Fruit fly (Drosophila melanogaster): ENCODE measurements around the gene CG42659.

CG42659 gene

DNA sequence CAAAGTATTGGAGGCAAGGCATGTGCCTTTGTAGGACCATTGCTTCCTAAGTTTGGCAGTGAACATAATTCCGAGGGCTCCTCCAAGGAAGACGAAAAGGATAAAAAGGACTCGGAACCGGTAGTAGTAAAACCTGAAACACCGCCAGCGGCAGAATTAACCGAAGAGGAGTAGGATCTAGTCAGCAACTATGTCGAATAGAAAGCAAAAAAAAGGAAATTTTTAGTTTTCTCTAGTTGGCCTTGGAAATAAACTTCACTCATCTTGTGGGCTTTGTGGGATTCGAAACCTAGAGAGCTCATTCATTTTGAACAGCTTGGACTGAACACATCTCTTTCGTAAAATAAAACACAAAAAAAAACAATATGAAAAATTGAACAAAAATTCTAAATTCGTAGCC, 1.5 kb downstream of the CG42659 start, which contains the start of gene CG31740:
CG31740 (plus strand) TSS at position 301 of the 400 bp plus-strand sequence.
- no peak for TF ChIP-seq CG8478 (optimal IDR thresholded peaks at IDR 0.05)
- TF ChIP-seq CTCF (optimal IDR thresholded peaks at IDR 0.05): no peak

dm6 chr2L:18009672-18010071, 2.5 kb downstream of the CG42659 start:
- TF ChIP-seq CTCF (optimal IDR thresholded peaks at IDR 0.05): no peak
- no peak for TF ChIP-seq CG8478 (optimal IDR thresholded peaks at IDR 0.05)

DNA sequence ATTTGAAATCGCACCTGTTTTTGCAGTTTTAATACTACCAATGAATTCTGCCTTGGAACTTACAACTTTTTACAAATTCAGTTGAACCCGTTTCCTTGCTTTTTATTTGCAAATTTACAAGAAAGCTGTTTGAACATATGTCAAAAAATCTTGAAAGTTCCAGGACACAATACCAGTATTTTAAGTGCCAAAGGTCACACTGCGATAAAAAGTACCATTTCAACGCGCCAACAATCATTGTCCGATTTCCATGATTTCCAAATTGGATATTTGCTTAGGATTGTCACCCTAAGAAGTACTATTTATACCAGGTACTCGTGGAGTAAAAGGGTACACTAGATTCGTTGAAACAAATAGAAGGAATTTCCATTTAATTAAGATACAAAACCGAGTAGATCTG, 4.2 kb downstream of the CG42659 start, which contains the start of gene elfless:
elfless (minus strand) TSS at position 101 of the 400 bp plus-strand sequence.
- TF ChIP-seq CG8478 (optimal IDR thresholded peaks at IDR 0.05) (no peak), CTCF (optimal IDR thresholded peaks at IDR 0.05) (no peak)

dm6 chr2L:18012168-18012567, 5.0 kb downstream of the CG42659 start, which contains the start of gene rdo:
Gene rdo (plus strand): TSS chr2L:18012380.
- TF ChIP-seq CTCF (optimal IDR thresholded peaks at IDR 0.05): no peak
- TF ChIP-seq CG8478 (optimal IDR thresholded peaks at IDR 0.05): no peak

- TF ChIP-seq CG8478 (optimal IDR thresholded peaks at IDR 0.05) (no peak), CTCF (optimal IDR thresholded peaks at IDR 0.05) (peak; percentile 79 to 80)
These were observed 25.6 kb downstream of the CG42659 start for dm6 chr2L:18032741-18033140.

All from S2 (cell line).